Worm (Caenorhabditis elegans) whole organism, young adult: Measurements from ENCODE around the gene C08B6.14.

Experiments used
- Y53F4B.3 ChIP-seq: fragments of 200-800 bp; sonication (Bioruptor generic); IDR thresholded peaks from 2 replicates; pipeline ENCODE4 v1.3.6; 2022; ENCODE audit warnings: missing genetic modification reagents, missing genetic modification characterization, missing compliant biosample characterization
- attf-6 ChIP-seq: fragments of 200-800 bp; sonication (Bioruptor generic); IDR thresholded peaks from 2 replicates; pipeline ENCODE4 v1.3.6; 2022; ENCODE audit warnings: missing genetic modification reagents, missing genetic modification characterization, missing compliant biosample characterization
- hlh-12 ChIP-seq: sonication (generic microtip); optimal IDR thresholded peaks from 2 replicates; lab custom pipeline; 2016; ENCODE audit warnings: missing genetic modification characterization, missing compliant biosample characterization
- tbx-9 ChIP-seq: sonication (generic microtip); optimal IDR thresholded peaks from 2 replicates; lab custom pipeline; 2016; ENCODE audit warnings: borderline replicate concordance, missing genetic modification characterization, inconsistent platforms, missing compliant biosample characterization
- tlf-1 ChIP-seq: fragments of 200-800 bp; sonication (Bioruptor generic); optimal IDR thresholded peaks from 2 replicates; lab custom pipeline; 2018; ENCODE audit warnings: mild to moderate bottlenecking, missing genetic modification characterization, missing compliant biosample characterization
- unc-130 ChIP-seq: sonication (generic microtip); optimal IDR thresholded peaks from 2 replicates; lab custom pipeline; 2016; ENCODE audit warnings: missing genetic modification reagents, missing genetic modification characterization, missing compliant biosample characterization
- unc-62 ChIP-seq: fragments of 150-350 bp; optimal IDR thresholded peaks from 2 replicates; lab custom pipeline; 2014; ENCODE audit warnings: missing biosample characterization, missing genetic modification reagents, missing genetic modification characterization

ce11 chrV:10070541-10070940, 31.3 kb downstream of the C08B6.14 start, which contains the start of gene nhr-192:
- no peak for TF ChIP-seq tbx-9 (tag; lab: Kevin White, UChicago)
- no peak for TF ChIP-seq unc-62
- TF ChIP-seq hlh-12 (tag; lab: Kevin White, UChicago): no peak
- TF ChIP-seq attf-6 (GFP tag; lab: Robert Waterston, UW): no peak
- no peak for TF ChIP-seq Y53F4B.3 (GFP tag; lab: Robert Waterston, UW)
- TF ChIP-seq tlf-1 (GFP tag; lab: Kevin White, UChicago): no peak
- no peak for TF ChIP-seq unc-130 (GFP tag; lab: Kevin White, UChicago)
